Worm (Caenorhabditis elegans): Measurements from ENCODE around the gene B0361.3.
A peak's percentile ranks its signal among the peaks of the same experiment; 100 is the strongest.

- TF ChIP-seq jun-1 (tag; optimal IDR thresholded peaks at IDR 0.05) (peak; percentile 32), ceh-82 (tag; optimal IDR thresholded peaks at IDR 0.05) (peak; percentile 23 to 58 (median 50)), rnt-1 (tag; optimal IDR thresholded peaks at IDR 0.05) (peak; percentile 76), mdl-1 (tag; optimal IDR thresholded peaks at IDR 0.05) (peak in 1 of 2 experiments; percentile 11), ama-1 (optimal IDR thresholded peaks at IDR 0.05) (no peak), zag-1 (tag; optimal IDR thresholded peaks at IDR 0.05) (no peak), tbx-2 (tag; optimal IDR thresholded peaks at IDR 0.05) (peak; percentile 69), lir-3 (tag; optimal IDR thresholded peaks at IDR 0.05; ENCODE audit: poor library complexity) (peak; percentile 41), unc-86 (tag; optimal IDR thresholded peaks at IDR 0.05) (peak; percentile 31)
These were observed 4.0 kb upstream of the B0361.3 start, which contains the start of the genes spot-1 and B0361.11 for ce11 chrIII:7277228-7277627.

All from whole organism, L1 larva.